Worm (Caenorhabditis elegans): ENCODE measurements around the gene col-81.

DNA sequence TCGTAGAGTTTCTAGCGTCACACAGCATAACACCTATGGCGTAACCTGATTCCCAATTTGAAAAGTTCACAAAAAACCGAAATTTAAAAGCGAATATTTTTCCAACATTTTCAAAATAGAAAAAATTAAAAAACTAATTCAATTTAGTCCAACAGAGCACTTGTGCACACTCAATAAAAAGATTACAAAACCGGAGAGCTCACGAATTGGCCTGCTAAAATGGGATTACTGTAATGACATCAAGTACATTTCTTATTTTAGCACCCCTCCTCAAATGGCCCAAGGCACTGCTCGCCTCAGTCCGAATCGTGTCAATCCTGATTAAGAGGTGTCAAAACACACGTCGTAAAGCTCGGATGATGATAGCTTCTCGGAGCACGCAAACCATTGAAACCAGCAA, 19.2 kb upstream of the col-81 start:
- TF ChIP-seq mep-1 (tag; optimal IDR thresholded peaks at IDR 0.05) (no peak), sem-2 (GFP tag; optimal IDR thresholded peaks at IDR 0.05) (no peak), tbx-8 (GFP tag; optimal IDR thresholded peaks at IDR 0.05) (no peak), nhr-28 (tag; optimal IDR thresholded peaks at IDR 0.05) (no peak), ceh-83 (GFP tag; optimal IDR thresholded peaks at IDR 0.05) (no peak), hlh-1 (tag; optimal IDR thresholded peaks at IDR 0.05) (no peak), lin-32 (GFP tag; optimal IDR thresholded peaks at IDR 0.05) (no peak), unc-39 (tag; optimal IDR thresholded peaks at IDR 0.05) (no peak), nhr-237 (tag; optimal IDR thresholded peaks at IDR 0.05) (no peak), M03D4.4 (tag; optimal IDR thresholded peaks at IDR 0.05) (no peak)
